Worm (Caenorhabditis elegans) whole organism, L1 larva: ENCODE measurements around the gene F54B3.4.

Source experiments
- blmp-1 ChIP-seq: fragments of 150-350 bp; optimal IDR thresholded peaks from 2 replicates; lab custom pipeline; 2014; ENCODE audit warnings: missing biosample characterization, missing genetic modification characterization
- dpl-1 ChIP-seq, 3 experiments: fragments of 150-350 bp in 2 of 3; sonication (generic microtip) in 1 of 3; optimal IDR thresholded peaks; 2 replicates each; lab custom pipeline; 2014 to 2017; ENCODE audit warnings: missing biosample characterization in 3 of 3, missing genetic modification characterization in 3 of 3, missing genetic modification reagents in 3 of 3
- dsc-1 ChIP-seq: sonication (generic microtip); optimal IDR thresholded peaks from 2 replicates; lab custom pipeline; 2016; ENCODE audit warnings: mild to moderate bottlenecking, missing genetic modification characterization, missing compliant biosample characterization
- lsy-2 ChIP-seq, 2 experiments: fragments of 150-350 bp; optimal IDR thresholded peaks; 2 replicates each; lab custom pipeline; 2014; ENCODE audit warnings: missing biosample characterization in 2 of 2, missing genetic modification characterization in 2 of 2
- nhr-11 ChIP-seq: fragments of 150-350 bp; optimal IDR thresholded peaks from 2 replicates; lab custom pipeline; 2014; ENCODE audit warnings: missing biosample characterization, missing genetic modification characterization
- tbx-2 ChIP-seq: sonication (generic microtip); optimal IDR thresholded peaks from 2 replicates; lab custom pipeline; 2016; ENCODE audit warnings: missing genetic modification characterization, missing compliant biosample characterization
- unc-86 ChIP-seq: sonication (generic microtip); optimal IDR thresholded peaks from 2 replicates; lab custom pipeline; 2016; ENCODE audit warnings: missing genetic modification characterization, missing compliant biosample characterization

- TF ChIP-seq blmp-1 (tag; lab: Kevin White, UChicago): no peak
- TF ChIP-seq tbx-2 (tag; lab: Kevin White, UChicago): no peak
- no peak for TF ChIP-seq dpl-1 (GFP tag; optimal IDR thresholded peaks at IDR 0.05; lab: Kevin White, UChicago)
- TF ChIP-seq nhr-11 (tag; lab: Kevin White, UChicago): no peak
- TF ChIP-seq unc-86: no peak
- no peak for TF ChIP-seq lsy-2 (tag; optimal IDR thresholded peaks at IDR 0.05; lab: Kevin White, UChicago)
- TF ChIP-seq dsc-1: no peak
Observed at ce11 chrII:10279561-10279960, 8.6 kb upstream of the F54B3.4 start, which contains the start of gene ZK971.1.
